Fruit fly (Drosophila melanogaster): ENCODE data around the gene sd.
A peak's percentile ranks its signal among the peaks of the same experiment; 100 is the strongest.

Gene sd

dm6 chrX:15802880-15803650, 1.1 kb upstream of the sd start (continued):
- TF ChIP-seq CG8388 (GFP tag; optimal IDR thresholded peaks at IDR 0.05) (peak; percentile 32), CG12659 (GFP tag; optimal IDR thresholded peaks at IDR 0.05) (peak; percentile 20), run (tag; optimal IDR thresholded peaks at IDR 0.05) (no peak), CG10267 (tag; optimal IDR thresholded peaks at IDR 0.05) (peak; percentile 5), unpg (GFP tag; optimal IDR thresholded peaks at IDR 0.05) (peak; percentile 24), Sox102F (GFP tag; optimal IDR thresholded peaks at IDR 0.05) (no peak), Hand (GFP tag; optimal IDR thresholded peaks at IDR 0.05) (no peak), h (optimal IDR thresholded peaks at IDR 0.05) (no peak), dysf (GFP tag; IDR thresholded peaks at IDR 0.05) (no peak), CG10209 (GFP tag; optimal IDR thresholded peaks at IDR 0.05) (peak; percentile 5), Eip74EF (GFP tag; optimal IDR thresholded peaks at IDR 0.05) (no peak), CG2199 (GFP tag; IDR thresholded peaks at IDR 0.05) (no peak), Blimp-1 (GFP tag; optimal IDR thresholded peaks at IDR 0.05) (no peak), sr (GFP tag; IDR thresholded peaks at IDR 0.05) (no peak), CG11247 (GFP tag; IDR thresholded peaks at IDR 0.05) (peak; percentile 17; the same call in 1 of the 2 replicates), CG15269 (tag; optimal IDR thresholded peaks at IDR 0.05) (no peak), CG11093 (GFP tag; IDR thresholded peaks at IDR 0.05) (no peak), Drgx (GFP tag; IDR thresholded peaks at IDR 0.05) (no peak), CG31365 (tag; optimal IDR thresholded peaks at IDR 0.05) (no peak), Pdp1 (GFP tag; optimal IDR thresholded peaks at IDR 0.05) (no peak), bowl (GFP tag; IDR thresholded peaks at IDR 0.05) (no peak), CG34376 (GFP tag; optimal IDR thresholded peaks at IDR 0.05) (no peak), NFAT (GFP tag; IDR thresholded peaks at IDR 0.05) (peak; percentile 9; the same call in 1 of the 2 replicates), CG11560 (tag; IDR thresholded peaks at IDR 0.05) (no peak), toy (GFP tag; IDR thresholded peaks at IDR 0.05) (no peak), CG16779 (GFP tag; IDR thresholded peaks at IDR 0.05) (no peak), pita (GFP tag; optimal IDR thresholded peaks at IDR 0.05) (no peak), CG15011 (GFP tag; optimal IDR thresholded peaks at IDR 0.05) (no peak), gsb (GFP tag; IDR thresholded peaks at IDR 0.05) (no peak), Atf6 (GFP tag; IDR thresholded peaks at IDR 0.05) (no peak), z (GFP tag; IDR thresholded peaks at IDR 0.05) (no peak), gce (GFP tag; IDR thresholded peaks at IDR 0.05) (no peak), mirr (GFP tag; optimal IDR thresholded peaks at IDR 0.05) (no peak), Mes4 (GFP tag; optimal IDR thresholded peaks at IDR 0.05) (no peak), Meics (GFP tag; optimal IDR thresholded peaks at IDR 0.05) (peak; percentile 52), dpn (GFP tag; optimal IDR thresholded peaks at IDR 0.05) (peak in 1 of 2 experiments; percentile 14), CTCF (GFP tag; optimal IDR thresholded peaks at IDR 0.05) (no peak), Doc2 (GFP tag; IDR thresholded peaks at IDR 0.05) (no peak), CG10321 (GFP tag; IDR thresholded peaks at IDR 0.05) (no peak), CG10959 (GFP tag; IDR thresholded peaks at IDR 0.05) (no peak), CG11504 (tag; optimal IDR thresholded peaks at IDR 0.05) (no peak), psq (GFP tag; optimal IDR thresholded peaks at IDR 0.05) (no peak), vfl (GFP tag; optimal IDR thresholded peaks at IDR 0.05) (no peak), Stat92E (GFP tag; optimal IDR thresholded peaks at IDR 0.05) (no peak), Opbp (GFP tag; IDR thresholded peaks at IDR 0.05; ENCODE audit: partially characterized antibody) (peak; percentile 88; the same call in 2 of the 3 replicates), H2.0 (GFP tag; IDR thresholded peaks at IDR 0.05) (no peak), gfzf (GFP tag; optimal IDR thresholded peaks at IDR 0.05) (peak; percentile 38), CG4820 (GFP tag; optimal IDR thresholded peaks at IDR 0.05) (no peak), CG11085 (GFP tag; IDR thresholded peaks at IDR 0.05) (no peak), cwo (GFP tag; optimal IDR thresholded peaks at IDR 0.05) (no peak)
